Fruit fly (Drosophila melanogaster): ENCODE results near the gene spen.

DNA sequence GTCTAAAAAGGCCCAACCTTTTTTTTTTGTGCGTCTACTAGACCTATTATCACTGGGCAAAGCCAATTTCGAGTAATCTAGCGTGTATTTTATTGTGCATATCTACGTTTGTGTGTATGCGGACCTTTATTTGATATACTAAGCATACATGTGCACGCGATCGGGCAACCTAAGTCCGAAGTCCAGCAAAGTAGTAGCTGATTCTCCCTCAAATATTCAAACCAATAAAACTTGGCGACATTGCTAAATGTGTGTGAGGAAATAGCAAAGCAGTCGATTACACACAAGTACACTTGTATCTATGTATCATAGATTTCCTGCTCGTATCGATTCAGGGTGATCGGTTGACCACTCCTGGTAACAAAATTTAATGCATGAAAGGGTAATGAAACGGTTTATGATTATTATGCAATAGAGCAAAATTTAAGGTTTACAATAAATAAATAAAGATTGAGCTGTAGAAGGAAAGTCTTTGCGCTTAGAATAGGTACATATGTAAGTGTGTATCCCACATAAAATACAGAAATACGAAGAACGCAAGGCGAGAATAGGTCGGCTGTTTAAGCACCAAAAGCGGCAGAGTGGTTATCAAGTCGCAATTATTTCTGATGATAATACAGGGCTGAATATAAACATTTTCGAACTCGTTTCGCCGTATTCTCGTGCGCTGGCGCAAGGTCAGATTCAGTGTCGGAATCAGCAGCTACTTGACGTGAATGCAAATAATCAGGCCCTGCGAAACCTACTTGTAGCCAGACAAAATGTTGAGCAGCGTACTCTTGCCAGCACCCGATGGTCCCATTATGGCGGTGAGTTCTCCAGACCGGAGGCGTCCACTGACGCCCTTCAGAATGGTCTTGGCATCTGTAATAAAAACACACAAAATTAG is 33.2 kb upstream of the spen start:
- TF ChIP-seq CG12605 (GFP tag; IDR thresholded peaks at IDR 0.05), result no peak
- no peak for TF ChIP-seq CG10348 (GFP tag; IDR thresholded peaks at IDR 0.05)
- TF ChIP-seq Pif1B (GFP tag; optimal IDR thresholded peaks at IDR 0.05), result no peak
- no peak for TF ChIP-seq CG8301 (tag; optimal IDR thresholded peaks at IDR 0.05)
- no peak for TF ChIP-seq gl (tag; optimal IDR thresholded peaks at IDR 0.05)
- TF ChIP-seq CG8159 (tag; optimal IDR thresholded peaks at IDR 0.05), result no peak
- no peak for TF ChIP-seq rn (GFP tag; IDR thresholded peaks at IDR 0.05)
- no peak for TF ChIP-seq Pif1A (GFP tag; optimal IDR thresholded peaks at IDR 0.05)
- TF ChIP-seq D1 (tag; optimal IDR thresholded peaks at IDR 0.05), result no peak
- no peak for TF ChIP-seq CG14655 (GFP tag; optimal IDR thresholded peaks at IDR 0.05)
- TF ChIP-seq Ets98B (GFP tag; IDR thresholded peaks at IDR 0.05), result no peak
- no peak for TF ChIP-seq CG13204 (GFP tag; optimal IDR thresholded peaks at IDR 0.05)
